Fruit fly (Drosophila melanogaster) whole organism, prepupa: Measurements from ENCODE around the gene f.
A peak's percentile ranks its signal among the peaks of the same experiment; 100 is the strongest.

Experiments
- CG11294 ChIP-seq: fragments of 200-800 bp; sonication (Bioruptor generic); IDR thresholded peaks from 2 replicates; pipeline ENCODE4 v1.3.6; 2022; ENCODE audit warnings: missing biosample characterization, missing genetic modification characterization
- CG11762 ChIP-seq: fragments of 200-800 bp; sonication (Bioruptor generic); optimal IDR thresholded peaks from 3 replicates; lab custom pipeline; 2016; ENCODE audit warnings: missing biosample characterization, missing genetic modification characterization; ENCODE audit not compliant: insufficient read depth
- CG15336 ChIP-seq: fragments of 200-800 bp; sonication (Bioruptor generic); IDR thresholded peaks from 2 replicates; pipeline ENCODE4 v1.3.6; 2022; ENCODE audit warnings: missing biosample characterization, missing genetic modification characterization
- CG16779 ChIP-seq: fragments of 200-800 bp; sonication (Bioruptor generic); optimal IDR thresholded peaks from 3 replicates; lab custom pipeline; 2017; ENCODE audit warnings: missing biosample characterization, mild to moderate bottlenecking, missing genetic modification characterization
- CG3032 ChIP-seq: fragments of 200-800 bp; optimal IDR thresholded peaks from 2 replicates; lab custom pipeline; 2019; ENCODE audit warnings: missing biosample characterization, mild to moderate bottlenecking, missing genetic modification characterization, moderate library complexity
- CG31627 ChIP-seq: fragments of 200-800 bp; sonication (Bioruptor generic); optimal IDR thresholded peaks from 3 replicates; lab custom pipeline; 2016; ENCODE audit warnings: missing biosample characterization, missing genetic modification characterization
- CG34406 ChIP-seq: fragments of 200-800 bp; sonication (Bioruptor generic); optimal IDR thresholded peaks from 3 replicates; lab custom pipeline; 2016; ENCODE audit warnings: missing biosample characterization, missing genetic modification characterization
- CG3919 ChIP-seq: fragments of 200-800 bp; sonication (Bioruptor generic); optimal IDR thresholded peaks from 3 replicates; lab custom pipeline; 2016; ENCODE audit warnings: missing biosample characterization, missing genetic modification characterization
- CG4318 ChIP-seq: fragments of 200-800 bp; sonication (Bioruptor generic); optimal IDR thresholded peaks from 3 replicates; lab custom pipeline; 2017; ENCODE audit warnings: missing biosample characterization, mild to moderate bottlenecking, missing genetic modification characterization
- CG6163 ChIP-seq: fragments of 200-800 bp; sonication (Bioruptor generic); IDR thresholded peaks from 3 replicates; pipeline ENCODE4 v1.3.6; 2022; ENCODE audit warnings: missing biosample characterization, missing genetic modification characterization
- CG6276 ChIP-seq: fragments of 200-800 bp; sonication (Bioruptor generic); optimal IDR thresholded peaks from 2 replicates; lab custom pipeline; 2017; ENCODE audit warnings: missing biosample characterization, mild to moderate bottlenecking, missing genetic modification characterization
- CG6792 ChIP-seq: fragments of 200-800 bp; sonication (Bioruptor generic); optimal IDR thresholded peaks from 3 replicates; lab custom pipeline; 2016; ENCODE audit warnings: missing biosample characterization, missing genetic modification characterization
- CG6808 ChIP-seq: fragments of 200-800 bp; sonication (Bioruptor generic); optimal IDR thresholded peaks from 3 replicates; lab custom pipeline; 2017; ENCODE audit warnings: missing biosample characterization, missing genetic modification characterization, mild to moderate bottlenecking, moderate library complexity, missing genetic modification reagents
- CG6854 ChIP-seq: fragments of 200-800 bp; sonication (Bioruptor generic); optimal IDR thresholded peaks from 2 replicates; lab custom pipeline; 2017; ENCODE audit warnings: missing biosample characterization, mild to moderate bottlenecking, missing genetic modification characterization
- CG7368 ChIP-seq: fragments of 200-800 bp; sonication (Bioruptor generic); optimal IDR thresholded peaks from 3 replicates; lab custom pipeline; 2016; ENCODE audit warnings: missing biosample characterization, missing genetic modification characterization
- CG8319 ChIP-seq: fragments of 200-800 bp; sonication (Bioruptor generic); optimal IDR thresholded peaks from 3 replicates; lab custom pipeline; 2016; ENCODE audit warnings: missing biosample characterization, missing genetic modification characterization
- CG8632 ChIP-seq: fragments of 200-800 bp; sonication (Bioruptor generic); optimal IDR thresholded peaks from 3 replicates; lab custom pipeline; 2016; ENCODE audit warnings: missing biosample characterization, missing genetic modification characterization
- CG9139 ChIP-seq: fragments of 200-800 bp; sonication (Bioruptor generic); optimal IDR thresholded peaks from 3 replicates; lab custom pipeline; 2017; ENCODE audit warnings: missing biosample characterization, mild to moderate bottlenecking, missing genetic modification characterization
- Eip78C ChIP-seq: fragments of 200-800 bp; sonication (Bioruptor generic); peaks from one replicate; lab custom pipeline; 2016; ENCODE audit warnings: missing biosample characterization, missing genetic modification characterization
- Eip93F ChIP-seq: fragments of 200-800 bp; sonication (Bioruptor generic); optimal IDR thresholded peaks from 2 replicates; lab custom pipeline; 2016; ENCODE audit warnings: missing biosample characterization, mild to moderate bottlenecking, missing genetic modification characterization
- Ets96B ChIP-seq: fragments of 200-800 bp; optimal IDR thresholded peaks from 2 replicates; lab custom pipeline; 2019; ENCODE audit warnings: missing biosample characterization, mild to moderate bottlenecking, missing genetic modification characterization, moderate library complexity
- Gug ChIP-seq: fragments of 200-800 bp; sonication (Bioruptor generic); IDR thresholded peaks from 2 replicates; pipeline ENCODE4 v1.3.6; 2022; ENCODE audit warnings: missing biosample characterization, missing genetic modification characterization
- Hr38 ChIP-seq: sonication (Bioruptor generic); optimal IDR thresholded peaks from 2 replicates; lab custom pipeline; 2016; ENCODE audit warnings: missing biosample characterization, missing genetic modification characterization
- Hr39 ChIP-seq: fragments of 200-800 bp; sonication (Bioruptor generic); optimal IDR thresholded peaks from 2 replicates; lab custom pipeline; 2016; ENCODE audit warnings: missing biosample characterization, missing genetic modification characterization
- Hr4 ChIP-seq: fragments of 200-800 bp; sonication (Bioruptor generic); optimal IDR thresholded peaks from 3 replicates; lab custom pipeline; 2016; ENCODE audit warnings: missing biosample characterization, missing genetic modification characterization
- Lpt ChIP-seq: fragments of 200-800 bp; sonication (Bioruptor generic); optimal IDR thresholded peaks from 3 replicates; lab custom pipeline; 2016; ENCODE audit warnings: missing biosample characterization, missing genetic modification characterization
- Met ChIP-seq: fragments of 200-800 bp; sonication (Bioruptor generic); optimal IDR thresholded peaks from 3 replicates; lab custom pipeline; 2016; ENCODE audit warnings: missing biosample characterization, missing genetic modification characterization
- OdsH ChIP-seq: fragments of 200-800 bp; sonication (Bioruptor generic); optimal IDR thresholded peaks from 3 replicates; lab custom pipeline; 2016; ENCODE audit warnings: missing biosample characterization, missing genetic modification characterization
- Smox ChIP-seq: fragments of 200-800 bp; sonication (Bioruptor generic); optimal IDR thresholded peaks from 3 replicates; lab custom pipeline; 2016; ENCODE audit warnings: missing biosample characterization, missing genetic modification characterization
- Sox102F ChIP-seq: fragments of 200-800 bp; sonication (Bioruptor generic); optimal IDR thresholded peaks from 2 replicates; lab custom pipeline; 2016; ENCODE audit warnings: missing biosample characterization, mild to moderate bottlenecking, missing genetic modification characterization
- achi ChIP-seq: fragments of 200-800 bp; sonication (Bioruptor generic); optimal IDR thresholded peaks from 3 replicates; lab custom pipeline; 2016; ENCODE audit warnings: missing biosample characterization, missing genetic modification characterization
- acj6 ChIP-seq: fragments of 200-800 bp; sonication (Bioruptor generic); optimal IDR thresholded peaks from 3 replicates; lab custom pipeline; 2016; ENCODE audit warnings: missing biosample characterization, missing genetic modification characterization
- cyc ChIP-seq: fragments of 200-800 bp; sonication (Bioruptor generic); optimal IDR thresholded peaks from 3 replicates; lab custom pipeline; 2016; ENCODE audit warnings: missing biosample characterization, missing genetic modification characterization
- dsx ChIP-seq: fragments of 200-800 bp; optimal IDR thresholded peaks from 3 replicates; lab custom pipeline; 2019; ENCODE audit warnings: missing biosample characterization, mild to moderate bottlenecking, missing genetic modification characterization, moderate library complexity; ENCODE audit not compliant: poor library complexity, severe bottlenecking
- esn ChIP-seq: fragments of 200-800 bp; sonication (Bioruptor generic); optimal IDR thresholded peaks from 2 replicates; lab custom pipeline; 2016; ENCODE audit warnings: missing biosample characterization, mild to moderate bottlenecking, missing genetic modification characterization, moderate library complexity
- fd85E ChIP-seq: fragments of 200-800 bp; sonication (Bioruptor generic); optimal IDR thresholded peaks from 3 replicates; lab custom pipeline; 2016; ENCODE audit warnings: missing biosample characterization, missing genetic modification characterization
- lz ChIP-seq: fragments of 200-800 bp; sonication (Bioruptor generic); optimal IDR thresholded peaks from 3 replicates; lab custom pipeline; 2016; ENCODE audit warnings: missing biosample characterization, missing genetic modification characterization
- net ChIP-seq: fragments of 200-800 bp; sonication (Bioruptor generic); optimal IDR thresholded peaks from 3 replicates; lab custom pipeline; 2016; ENCODE audit warnings: missing biosample characterization, missing genetic modification characterization
- pdm3 ChIP-seq: fragments of 200-800 bp; sonication (Bioruptor generic); optimal IDR thresholded peaks from 3 replicates; lab custom pipeline; 2016; ENCODE audit warnings: missing biosample characterization, missing genetic modification characterization
- salr ChIP-seq, 2 experiments: fragments of 200-800 bp; sonication (Bioruptor generic); optimal IDR thresholded peaks; 3 replicates each; lab custom pipeline; 2016 to 2018; ENCODE audit warnings: missing biosample characterization in 2 of 2, missing genetic modification characterization in 2 of 2, mild to moderate bottlenecking in 1 of 2
- spab ChIP-seq: fragments of 200-800 bp; sonication (Bioruptor generic); optimal IDR thresholded peaks from 2 replicates; lab custom pipeline; 2017; ENCODE audit warnings: missing biosample characterization, mild to moderate bottlenecking, missing genetic modification characterization, missing genetic modification reagents
- ss ChIP-seq, 2 experiments: fragments of 200-800 bp; sonication (Bioruptor generic); optimal IDR thresholded peaks; 2 replicates in 1 of 2; 3 replicates in 1 of 2; lab custom pipeline; 2017 to 2018; ENCODE audit warnings: mild to moderate bottlenecking in 2 of 2, missing biosample characterization in 2 of 2, missing genetic modification characterization in 2 of 2, moderate library complexity in 1 of 2
- svp ChIP-seq: fragments of 200-800 bp; sonication (Bioruptor generic); peaks from one replicate; lab custom pipeline; 2016; ENCODE audit warnings: missing biosample characterization, missing genetic modification characterization
- topi ChIP-seq: fragments of 200-800 bp; sonication (Bioruptor generic); optimal IDR thresholded peaks from 3 replicates; lab custom pipeline; 2016; ENCODE audit warnings: missing biosample characterization, missing genetic modification characterization
- vri ChIP-seq: fragments of 200-800 bp; sonication (Bioruptor generic); optimal IDR thresholded peaks from 3 replicates; lab custom pipeline; 2016; ENCODE audit warnings: missing biosample characterization, mild to moderate bottlenecking, missing genetic modification characterization

f gene

dm6 chrX:17290154-17290959 is 57.6 kb downstream of the f start:
- TF ChIP-seq Smox (GFP tag; lab: Kevin White, UChicago) (no peak), Gug (no peak), Hr38 (GFP tag; lab: Kevin White, UChicago) (no peak), CG9139 (GFP tag; lab: Kevin White, UChicago) (no peak), cyc (no peak), vri (peak; percentile 90)

- no peak for TF ChIP-seq net
- no peak for TF ChIP-seq CG6854 (GFP tag; lab: Kevin White, UChicago)
- TF ChIP-seq CG3919 (GFP tag; lab: Kevin White, UChicago) = no peak
- peak; percentile 77 for TF ChIP-seq Eip78C (GFP tag; lab: Kevin White, UChicago)
- TF ChIP-seq esn (GFP tag; lab: Kevin White, UChicago) = peak; percentile 52
- TF ChIP-seq CG3032 (tag; lab: Kevin White, UChicago) = no peak
- no peak for TF ChIP-seq spab (GFP tag; lab: Kevin White, UChicago)
- TF ChIP-seq svp (GFP tag; lab: Kevin White, UChicago) = peak; percentile 89
- peak; percentile 30 for TF ChIP-seq pdm3
- no peak for TF ChIP-seq fd85E
- TF ChIP-seq Smox (GFP tag; lab: Kevin White, UChicago) = peak; percentile 25
- peak; percentile 3 for TF ChIP-seq achi
- peak; percentile 17 for TF ChIP-seq cyc
- TF ChIP-seq acj6 (GFP tag; lab: Kevin White, UChicago) = peak; percentile 37
- no peak for TF ChIP-seq CG8319 (GFP tag; lab: Kevin White, UChicago)
- TF ChIP-seq CG34406 = no peak
- TF ChIP-seq CG31627 = peak; percentile 36
- TF ChIP-seq Met = peak; percentile 21
- peak; percentile 46 for TF ChIP-seq topi (GFP tag; lab: Kevin White, UChicago)
- TF ChIP-seq CG7368 (GFP tag; lab: Kevin White, UChicago) = no peak
- TF ChIP-seq salr (GFP tag; optimal IDR thresholded peaks at IDR 0.05; lab: Kevin White, UChicago) = no peak
- no peak for TF ChIP-seq Eip93F (GFP tag; lab: Kevin White, UChicago)
- TF ChIP-seq CG9139 (GFP tag; lab: Kevin White, UChicago) = no peak
- no peak for TF ChIP-seq CG6276
- TF ChIP-seq Sox102F = no peak
- no peak for TF ChIP-seq CG8632 (GFP tag; lab: Kevin White, UChicago)
- TF ChIP-seq Hr39 (GFP tag; lab: Kevin White, UChicago) = peak; percentile 43
- no peak for TF ChIP-seq CG4318 (GFP tag; lab: Kevin White, UChicago)
- no peak for TF ChIP-seq lz (GFP tag; lab: Kevin White, UChicago)
- TF ChIP-seq, all 60 proteins: peak for 12
Observed at dm6 chrX:17290960-17291432, 58.3 kb downstream of the f start.

dm6 chrX:17292050-17292730 is 59.4 kb downstream of the f start:
- TF ChIP-seq achi = peak; percentile 56
- peak; percentile 81 for TF ChIP-seq Met
- TF ChIP-seq CG6276 = peak; percentile 9
- TF ChIP-seq CG16779 = no peak
- no peak for TF ChIP-seq spab (GFP tag; lab: Kevin White, UChicago)
- peak; percentile 27 for TF ChIP-seq CG4318 (GFP tag; lab: Kevin White, UChicago)
- TF ChIP-seq Eip93F (GFP tag; lab: Kevin White, UChicago) = no peak
- peak; percentile 79 for TF ChIP-seq topi (GFP tag; lab: Kevin White, UChicago)
- peak; percentile 48 for TF ChIP-seq Hr4
- TF ChIP-seq CG15336 (GFP tag; lab: Robert Waterston, UW) = peak; percentile 67
- TF ChIP-seq Lpt (GFP tag; lab: Kevin White, UChicago) = peak; percentile 6
- peak; percentile 37 for TF ChIP-seq CG11762
- TF ChIP-seq CG6792 (GFP tag; lab: Kevin White, UChicago) = peak; percentile 72
- peak; percentile 78 for TF ChIP-seq CG34406
- no peak for TF ChIP-seq CG9139 (GFP tag; lab: Kevin White, UChicago)
- TF ChIP-seq CG6808 (GFP tag; lab: Kevin White, UChicago) = peak; percentile 28
- peak; percentile 64 for TF ChIP-seq pdm3
- 0 out of 3 replicates have a peak, but pooled peaks have one; percentile 48 for TF ChIP-seq CG6163 (GFP tag; lab: Robert Waterston, UW)
- no peak for TF ChIP-seq Ets96B (tag; lab: Kevin White, UChicago)
- TF ChIP-seq dsx (GFP tag; lab: Kevin White, UChicago) = peak; percentile 16
- peak; percentile 75 for TF ChIP-seq lz (GFP tag; lab: Kevin White, UChicago)
- peak; percentile 43 for TF ChIP-seq vri
- peak in 1 of 2 experiments; percentile 15 for TF ChIP-seq ss (GFP tag; optimal IDR thresholded peaks at IDR 0.05; lab: Kevin White, UChicago)
- TF ChIP-seq OdsH = peak; percentile 69
- no peak for TF ChIP-seq CG11294
